Worm (Caenorhabditis elegans): ENCODE results near the gene nbs-1.

ce11 chrII:11128989-11129388, 32.7 kb upstream of the nbs-1 start, which contains the start of gene F40F8.3:
- no peak for TF ChIP-seq nhr-28 (tag; optimal IDR thresholded peaks at IDR 0.05)
- no peak for TF ChIP-seq zag-1 (tag; optimal IDR thresholded peaks at IDR 0.05)
- TF ChIP-seq snpc-4 (tag; optimal IDR thresholded peaks at IDR 0.05), result no peak
- TF ChIP-seq nhr-12 (tag; optimal IDR thresholded peaks at IDR 0.05), result no peak
- no peak for TF ChIP-seq ZK546.5 (tag; optimal IDR thresholded peaks at IDR 0.05)
- no peak for TF ChIP-seq elt-1 (tag; optimal IDR thresholded peaks at IDR 0.05)
- TF ChIP-seq lsy-12 (tag; optimal IDR thresholded peaks at IDR 0.05), result no peak
- TF ChIP-seq fkh-10 (GFP tag; optimal IDR thresholded peaks at IDR 0.05), result no peak
